Fruit fly (Drosophila melanogaster): ENCODE measurements around the gene Cnx99A.
A peak's percentile ranks its signal among the peaks of the same experiment; 100 is the strongest.

Gene Cnx99A

dm6 chr3R:29274590-29274989 is 44.9 kb downstream of the Cnx99A start (continued):
- TF ChIP-seq peb (GFP tag; IDR thresholded peaks at IDR 0.05) (peak; percentile 39; the same call in 1 of the 2 replicates), salm (tag; optimal IDR thresholded peaks at IDR 0.05) (peak; percentile 25), HHEX (GFP tag; optimal IDR thresholded peaks at IDR 0.05) (peak; percentile 21), Elba2 (GFP tag; optimal IDR thresholded peaks at IDR 0.05) (no peak), Eip74EF (GFP tag; optimal IDR thresholded peaks at IDR 0.05) (no peak), odd (GFP tag; optimal IDR thresholded peaks at IDR 0.05) (peak; percentile 48), stwl (tag; optimal IDR thresholded peaks at IDR 0.05) (no peak), CG10565 (GFP tag; optimal IDR thresholded peaks at IDR 0.05) (no peak), Lhr (GFP tag; optimal IDR thresholded peaks at IDR 0.05) (peak; percentile 42), CkIIα-i1 (GFP tag; IDR thresholded peaks at IDR 0.05) (no peak), btn (GFP tag; optimal IDR thresholded peaks at IDR 0.05) (peak; percentile 12), H2.0 (GFP tag; IDR thresholded peaks at IDR 0.05) (peak; percentile 36; the same call in 1 of the 2 replicates), jumu (GFP tag; optimal IDR thresholded peaks at IDR 0.05) (no peak), Hr39 (optimal IDR thresholded peaks at IDR 0.05) (no peak), crp (GFP tag; optimal IDR thresholded peaks at IDR 0.05) (no peak), Poxn (GFP tag; IDR thresholded peaks at IDR 0.05) (no peak), CG6175 (GFP tag; IDR thresholded peaks at IDR 0.05) (no peak), YL-1 (GFP tag; optimal IDR thresholded peaks at IDR 0.05) (no peak), cg (GFP tag; optimal IDR thresholded peaks at IDR 0.05) (no peak), mld (GFP tag; IDR thresholded peaks at IDR 0.05; ENCODE audit: partially characterized antibody) (no peak), dysf (GFP tag; IDR thresholded peaks at IDR 0.05) (peak; percentile 70), CG14965 (GFP tag; optimal IDR thresholded peaks at IDR 0.05; ENCODE audit: borderline replicate concordance) (no peak), PHDP (tag; optimal IDR thresholded peaks at IDR 0.05) (peak; percentile 77), B-H2 (GFP tag; optimal IDR thresholded peaks at IDR 0.05) (no peak), CG16815 (GFP tag; optimal IDR thresholded peaks at IDR 0.05) (peak; percentile 56), zfh2 (GFP tag; optimal IDR thresholded peaks at IDR 0.05) (no peak), CG6254 (GFP tag; optimal IDR thresholded peaks at IDR 0.05) (peak; percentile 73), lilli (GFP tag; optimal IDR thresholded peaks at IDR 0.05) (peak; percentile 50), CG17328 (GFP tag; IDR thresholded peaks at IDR 0.05) (peak; percentile 77), eyg (GFP tag; optimal IDR thresholded peaks at IDR 0.05) (no peak), CG11398 (GFP tag; optimal IDR thresholded peaks at IDR 0.05) (no peak), CG13424 (tag; optimal IDR thresholded peaks at IDR 0.05) (peak; percentile 79), al (GFP tag; IDR thresholded peaks at IDR 0.05) (no peak), usp (GFP tag; optimal IDR thresholded peaks at IDR 0.05) (no peak), CG9932 (GFP tag; IDR thresholded peaks at IDR 0.05) (0 out of 2 replicates have a peak, but pooled peaks have one; percentile 20), zen (tag; optimal IDR thresholded peaks at IDR 0.05) (peak; percentile 68), CG15011 (GFP tag; optimal IDR thresholded peaks at IDR 0.05) (peak; percentile 6), aop (GFP tag; IDR thresholded peaks at IDR 0.05) (no peak), Doc2 (GFP tag; IDR thresholded peaks at IDR 0.05) (no peak), Tbp (GFP tag; optimal IDR thresholded peaks at IDR 0.05) (no peak), jing (GFP tag; optimal IDR thresholded peaks at IDR 0.05) (peak; percentile 45), HLHmδ (GFP tag; optimal IDR thresholded peaks at IDR 0.05) (no peak), Lpt (GFP tag; optimal IDR thresholded peaks at IDR 0.05) (no peak), chn (GFP tag; optimal IDR thresholded peaks at IDR 0.05) (peak; percentile 68), corto (GFP tag; optimal IDR thresholded peaks at IDR 0.05) (no peak), BtbVII (GFP tag; optimal IDR thresholded peaks at IDR 0.05) (no peak), CG7271 (tag; optimal IDR thresholded peaks at IDR 0.05) (no peak), ssp (GFP tag; IDR thresholded peaks at IDR 0.05) (peak; percentile 36; the same call in 1 of the 2 replicates), gsb-n (tag; optimal IDR thresholded peaks at IDR 0.05) (peak; percentile 53), CG2199 (GFP tag; IDR thresholded peaks at IDR 0.05) (0 out of 3 replicates have a peak, but pooled peaks have one; percentile 20), CG13123 (GFP tag; optimal IDR thresholded peaks at IDR 0.05) (peak; percentile 40)
